Worm (Caenorhabditis elegans) whole organism, mixed stage, embryonic: ENCODE data around the gene ZK896.4.
"Not testable (repeated sequence)": the region's sequence is repeated elsewhere in the genome, so short reads cannot be mapped to it uniquely, and the experiment has no call there.

Experiments
- M03D4.4 ChIP-seq: sonication (generic microtip); optimal IDR thresholded peaks from 2 replicates; lab custom pipeline; 2017; ENCODE audit warnings: mild to moderate bottlenecking, missing genetic modification characterization, missing compliant biosample characterization
- blmp-1 ChIP-seq: fragments of 150-350 bp; optimal IDR thresholded peaks from 2 replicates; lab custom pipeline; 2014; ENCODE audit warnings: missing biosample characterization, missing genetic modification characterization
- ceh-39 ChIP-seq: fragments of 150-350 bp; optimal IDR thresholded peaks from 2 replicates; lab custom pipeline; 2014; ENCODE audit warnings: missing biosample characterization, missing genetic modification characterization
- ceh-43 ChIP-seq: fragments of 200-800 bp; sonication (Bioruptor generic); optimal IDR thresholded peaks from 2 replicates; lab custom pipeline; 2018; ENCODE audit warnings: mild to moderate bottlenecking, missing genetic modification characterization, moderate library complexity, missing compliant biosample characterization
- ceh-83 ChIP-seq: fragments of 200-800 bp; sonication (Bioruptor generic); optimal IDR thresholded peaks from 2 replicates; lab custom pipeline; 2018; ENCODE audit warnings: mild to moderate bottlenecking, missing genetic modification characterization, missing compliant biosample characterization
- ces-1 ChIP-seq: fragments of 150-350 bp; optimal IDR thresholded peaks from 2 replicates; lab custom pipeline; 2014; ENCODE audit warnings: missing biosample characterization, missing genetic modification reagents, missing genetic modification characterization
- cnd-1 ChIP-seq: fragments of 200-800 bp; sonication (Bioruptor generic); optimal IDR thresholded peaks from 2 replicates; lab custom pipeline; 2018; ENCODE audit warnings: mild to moderate bottlenecking, missing genetic modification characterization, missing compliant biosample characterization
- drap-1 ChIP-seq: fragments of 200-800 bp; sonication (Bioruptor generic); optimal IDR thresholded peaks from 3 replicates; lab custom pipeline; 2018; ENCODE audit warnings: mild to moderate bottlenecking, missing genetic modification characterization, missing compliant biosample characterization
- elt-1 ChIP-seq: sonication (generic microtip); optimal IDR thresholded peaks from 2 replicates; lab custom pipeline; 2017; ENCODE audit warnings: missing genetic modification characterization, mild to moderate bottlenecking, missing compliant biosample characterization, antibody characterized with exemption, moderate library complexity, borderline replicate concordance; ENCODE audit not compliant: insufficient read depth
- flh-1 ChIP-seq: fragments of 200-800 bp; sonication (Bioruptor generic); optimal IDR thresholded peaks from 2 replicates; lab custom pipeline; 2018; ENCODE audit warnings: mild to moderate bottlenecking, missing genetic modification characterization, moderate library complexity, missing compliant biosample characterization
- ham-2 ChIP-seq: fragments of 200-800 bp; sonication (Bioruptor generic); optimal IDR thresholded peaks from 2 replicates; lab custom pipeline; 2018; ENCODE audit warnings: mild to moderate bottlenecking, missing genetic modification characterization, missing compliant biosample characterization
- hlh-1 ChIP-seq: fragments of 150-350 bp; optimal IDR thresholded peaks from 2 replicates; lab custom pipeline; 2014; ENCODE audit warnings: missing biosample characterization, missing genetic modification reagents, missing genetic modification characterization
- lin-13 ChIP-seq: fragments of 150-350 bp; optimal IDR thresholded peaks from 2 replicates; lab custom pipeline; 2014; ENCODE audit warnings: missing biosample characterization, missing genetic modification characterization
- lin-32 ChIP-seq: fragments of 200-800 bp; sonication (Bioruptor generic); optimal IDR thresholded peaks from 2 replicates; lab custom pipeline; 2018; ENCODE audit warnings: mild to moderate bottlenecking, missing genetic modification characterization, missing compliant biosample characterization
- lsy-2 ChIP-seq: fragments of 150-350 bp; optimal IDR thresholded peaks from 2 replicates; lab custom pipeline; 2014; ENCODE audit warnings: missing biosample characterization, missing genetic modification characterization
- mab-5 ChIP-seq: fragments of 150-350 bp; optimal IDR thresholded peaks from 2 replicates; lab custom pipeline; 2014; ENCODE audit warnings: missing biosample characterization, missing genetic modification characterization
- nhr-12 ChIP-seq: fragments of 150-350 bp; optimal IDR thresholded peaks from 2 replicates; lab custom pipeline; 2014; ENCODE audit warnings: missing biosample characterization, missing genetic modification characterization
- nhr-237 ChIP-seq: fragments of 150-350 bp; optimal IDR thresholded peaks from 2 replicates; lab custom pipeline; 2014; ENCODE audit warnings: missing biosample characterization, missing genetic modification characterization
- nhr-76 ChIP-seq: sonication (generic microtip); optimal IDR thresholded peaks from 2 replicates; lab custom pipeline; 2017; ENCODE audit warnings: missing biosample characterization, missing genetic modification characterization
- pha-4 ChIP-seq: fragments of 150-350 bp; optimal IDR thresholded peaks from 2 replicates; lab custom pipeline; 2018; ENCODE audit warnings: missing biosample characterization, missing genetic modification reagents, missing genetic modification characterization
- sem-2 ChIP-seq: fragments of 200-800 bp; sonication (Bioruptor generic); optimal IDR thresholded peaks from 2 replicates; lab custom pipeline; 2018; ENCODE audit warnings: mild to moderate bottlenecking, missing genetic modification characterization, missing compliant biosample characterization
- snpc-4 ChIP-seq: fragments of 150-350 bp; optimal IDR thresholded peaks from 2 replicates; lab custom pipeline; 2014; ENCODE audit warnings: missing biosample characterization, missing genetic modification characterization
- sptf-1 ChIP-seq: sonication (generic microtip); optimal IDR thresholded peaks from 2 replicates; lab custom pipeline; 2017; ENCODE audit warnings: mild to moderate bottlenecking, missing genetic modification characterization, moderate library complexity, missing compliant biosample characterization
- tbx-8 ChIP-seq: fragments of 200-800 bp; sonication (Bioruptor generic); optimal IDR thresholded peaks from 2 replicates; lab custom pipeline; 2018; ENCODE audit warnings: mild to moderate bottlenecking, missing genetic modification characterization, moderate library complexity, missing compliant biosample characterization
- unc-39 ChIP-seq: fragments of 150-350 bp; optimal IDR thresholded peaks from 2 replicates; lab custom pipeline; 2014; ENCODE audit warnings: missing biosample characterization, missing genetic modification characterization
- unc-62 ChIP-seq: fragments of 150-350 bp; optimal IDR thresholded peaks from 2 replicates; lab custom pipeline; 2014; ENCODE audit warnings: missing biosample characterization, missing genetic modification reagents, missing genetic modification characterization
- zip-8 ChIP-seq: fragments of 150-350 bp; optimal IDR thresholded peaks from 2 replicates; lab custom pipeline; 2014; ENCODE audit warnings: missing biosample characterization, missing genetic modification characterization
- ztf-11 ChIP-seq: fragments of 150-350 bp; optimal IDR thresholded peaks from 2 replicates; lab custom pipeline; 2014; ENCODE audit warnings: missing biosample characterization, missing genetic modification characterization

ZK896.4 gene

DNA sequence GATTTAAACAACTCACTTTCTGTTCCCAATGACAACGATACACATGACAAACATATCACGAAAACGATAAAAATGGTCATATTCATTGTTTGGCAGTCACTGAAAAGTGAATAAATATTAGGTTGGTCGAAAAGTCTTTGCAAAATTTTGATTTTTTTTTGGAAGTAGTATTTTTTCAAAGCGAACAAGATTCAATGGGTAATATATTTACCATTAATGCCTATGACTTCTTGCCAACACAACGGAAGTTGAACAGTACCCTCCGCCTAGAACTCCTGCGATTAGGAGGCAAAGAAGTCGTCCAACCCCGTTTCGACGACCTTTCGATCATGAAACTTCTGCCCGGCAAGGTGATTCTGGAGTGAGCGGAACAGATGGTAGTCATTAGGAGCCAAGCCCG, 7.8 kb downstream of the ZK896.4 start, which contains the start of gene ZK896.1:
ZK896.1 (minus strand) TSS at position 101 of the 400 bp plus-strand sequence.
- TF ChIP-seq ceh-39 (tag; lab: Kevin White, UChicago); ham-2 (GFP tag; lab: Kevin White, UChicago); cnd-1 (tag; lab: Kevin White, UChicago): not testable (repeated sequence)

DNA sequence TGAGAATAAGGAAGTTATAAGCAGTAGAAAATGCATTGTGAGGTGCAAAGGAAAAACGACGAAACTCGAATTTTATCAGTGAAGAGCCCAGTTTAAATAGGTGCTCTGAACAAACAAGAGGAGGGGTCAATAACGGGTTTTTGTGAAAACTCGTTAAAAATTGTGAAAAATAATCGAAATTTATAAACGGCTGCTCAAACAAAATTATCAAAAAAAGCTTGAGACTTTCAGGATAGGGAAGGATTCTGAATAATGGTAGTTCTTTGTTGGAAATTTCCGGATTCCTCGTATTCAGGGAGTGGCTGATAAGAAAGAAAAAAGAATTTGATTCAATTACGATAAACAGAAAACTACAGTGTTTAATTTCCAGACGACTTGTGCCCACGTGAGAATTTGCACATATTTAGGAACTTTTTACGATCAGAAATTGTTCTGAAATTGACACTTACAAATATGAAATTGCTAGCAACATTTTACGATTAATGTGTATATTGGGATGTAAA, 11.6 kb downstream of the ZK896.4 start, which contains the start of gene clec-187:
clec-187 (minus strand) TSS at position 51 of the 503 bp plus-strand sequence.
- no peak for TF ChIP-seq ham-2 (GFP tag; lab: Kevin White, UChicago)
- no peak for TF ChIP-seq hlh-1

DNA sequence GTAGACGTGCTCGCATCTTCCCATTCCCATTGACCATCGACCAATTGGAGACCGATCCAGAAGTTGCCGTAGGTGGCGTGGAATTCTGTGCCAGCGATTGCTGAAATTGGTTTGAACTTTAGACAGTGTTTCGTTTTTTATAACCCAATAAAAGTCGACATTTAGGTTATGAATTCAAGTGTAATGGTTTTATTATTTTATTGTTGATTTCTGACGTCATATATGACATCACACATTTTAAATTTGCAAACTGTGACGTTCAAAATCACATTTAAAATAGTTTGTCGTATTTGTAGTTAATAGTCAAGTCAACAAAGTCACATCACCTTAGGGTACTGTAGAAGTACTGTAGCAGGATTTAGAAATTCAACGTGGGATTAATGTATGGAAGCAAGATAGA, 12.8 kb downstream of the ZK896.4 start:
- no peak for TF ChIP-seq flh-1
- peak; percentile 84 for TF ChIP-seq zip-8 (tag; lab: Kevin White, UChicago)

DNA sequence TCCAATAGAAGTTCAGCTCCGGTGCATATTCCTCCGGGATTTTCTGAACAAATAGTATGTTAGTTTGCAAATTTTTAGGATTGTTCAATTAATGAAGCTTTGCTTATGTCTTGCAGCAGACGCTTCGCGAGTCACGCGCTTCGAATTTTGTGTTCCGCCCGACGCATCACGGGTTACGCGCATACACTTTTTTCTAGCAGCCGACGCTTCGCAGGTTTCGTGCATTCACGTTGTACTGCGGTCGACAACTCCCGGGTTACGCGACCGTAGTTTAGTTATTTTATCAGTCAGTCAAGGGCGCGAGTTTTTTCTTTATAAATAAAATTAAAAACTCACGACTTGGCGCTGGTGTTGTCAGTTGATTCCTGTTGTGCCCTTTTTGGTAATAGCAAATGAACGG, 13.3 kb downstream of the ZK896.4 start:
- TF ChIP-seq drap-1 (GFP tag; lab: Kevin White, UChicago) = no peak
- TF ChIP-seq zip-8 (tag; lab: Kevin White, UChicago) = no peak
- TF ChIP-seq pha-4 (tag; lab: Kevin White, UChicago) = no peak
- TF ChIP-seq lin-13 (tag; lab: Kevin White, UChicago) = no peak
- TF ChIP-seq cnd-1 (tag; lab: Kevin White, UChicago) = no peak
- TF ChIP-seq snpc-4 = no peak
- no peak for TF ChIP-seq ham-2 (GFP tag; lab: Kevin White, UChicago)
- no peak for TF ChIP-seq nhr-237 (tag; lab: Kevin White, UChicago)
- TF ChIP-seq nhr-12 (tag; lab: Kevin White, UChicago) = no peak
- TF ChIP-seq blmp-1 (tag; lab: Kevin White, UChicago) = no peak

DNA sequence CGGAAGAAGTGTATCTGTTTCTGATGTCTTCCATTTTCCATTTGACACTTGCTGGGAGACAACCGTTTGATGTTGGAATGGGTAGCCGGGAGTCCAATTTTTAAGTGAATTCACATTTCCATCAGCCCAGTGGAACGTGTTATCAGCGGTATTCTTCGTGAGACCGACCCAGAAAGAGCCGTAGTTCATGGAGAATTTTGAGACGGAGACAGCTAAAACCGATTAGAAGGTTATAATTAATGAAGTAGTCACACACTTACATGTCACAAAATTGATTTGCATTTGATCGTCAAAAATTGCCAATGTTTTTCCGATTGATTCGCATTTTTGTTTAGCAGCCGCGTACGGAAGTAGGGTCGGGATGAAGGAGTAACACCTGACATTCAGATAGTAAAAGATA, 13.7 kb downstream of the ZK896.4 start:
- no peak for TF ChIP-seq drap-1 (GFP tag; lab: Kevin White, UChicago)
- no peak for TF ChIP-seq unc-39
- TF ChIP-seq lin-13 (tag; lab: Kevin White, UChicago) = no peak
- TF ChIP-seq ceh-43 (GFP tag; lab: Kevin White, UChicago) = no peak
- TF ChIP-seq ceh-39 (tag; lab: Kevin White, UChicago) = no peak

DNA sequence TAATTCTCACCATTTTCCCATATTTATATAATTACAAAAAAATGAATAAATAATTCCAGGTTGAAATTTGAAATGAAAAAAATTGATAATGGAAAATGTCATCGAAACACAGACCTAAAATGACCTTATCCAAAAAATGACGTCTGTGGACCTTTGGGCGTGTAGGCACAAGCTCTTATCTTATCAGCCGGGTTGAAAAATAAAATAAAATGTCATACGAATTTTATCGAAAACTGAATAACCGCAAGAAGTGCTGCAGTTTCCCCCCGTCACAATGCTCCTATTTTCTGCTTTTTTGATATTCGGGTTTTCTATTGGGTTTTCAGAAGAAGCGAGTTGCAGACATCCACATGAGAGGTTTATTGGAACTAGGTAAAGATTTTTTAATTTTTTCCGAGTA, 17.2 kb downstream of the ZK896.4 start, which contains the start of gene clec-186:
clec-186 (plus strand) TSS at position 226 of the 400 bp plus-strand sequence.
- no peak for TF ChIP-seq nhr-237 (tag; lab: Kevin White, UChicago)
- no peak for TF ChIP-seq unc-62 (GFP tag; lab: Kevin White, UChicago)
- TF ChIP-seq snpc-4 = no peak
- no peak for TF ChIP-seq ham-2 (GFP tag; lab: Kevin White, UChicago)
- no peak for TF ChIP-seq ceh-83
- TF ChIP-seq sptf-1 (tag; lab: Kevin White, UChicago) = no peak
- no peak for TF ChIP-seq ceh-43 (GFP tag; lab: Kevin White, UChicago)
- no peak for TF ChIP-seq nhr-76 (tag; lab: Kevin White, UChicago)
- no peak for TF ChIP-seq nhr-12 (tag; lab: Kevin White, UChicago)
- TF ChIP-seq unc-39 = no peak
- no peak for TF ChIP-seq ztf-11 (tag; lab: Kevin White, UChicago)

DNA sequence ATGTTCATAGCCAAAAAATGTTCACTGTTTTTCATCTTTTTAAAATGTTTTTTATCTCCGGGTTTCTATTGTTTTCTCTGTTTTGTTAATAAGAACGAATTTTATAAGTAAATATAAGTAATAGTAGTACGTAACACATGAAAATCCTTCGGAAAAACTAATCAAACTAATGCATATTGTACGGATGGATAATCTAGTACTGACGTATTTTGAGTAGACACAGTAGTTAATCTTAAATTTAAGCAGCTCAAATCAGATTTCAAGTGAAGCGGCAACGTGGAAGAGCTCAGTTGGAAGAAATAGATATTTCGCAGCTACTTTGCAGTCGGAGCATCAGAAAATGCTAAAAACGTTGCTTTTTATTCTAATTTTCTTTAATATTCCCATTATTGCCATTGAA, 23.3 kb downstream of the ZK896.4 start, which contains the start of gene gcy-18:
gcy-18 (plus strand) TSS at position 301 of the 400 bp plus-strand sequence.
- TF ChIP-seq ces-1 (GFP tag; lab: Kevin White, UChicago) (no peak), unc-39 (no peak), elt-1 (no peak), mab-5 (tag; lab: Kevin White, UChicago) (no peak), sem-2 (no peak), ztf-11 (tag; lab: Kevin White, UChicago) (no peak), lin-13 (tag; lab: Kevin White, UChicago) (no peak), lsy-2 (no peak)

- TF ChIP-seq tbx-8 = no peak
- TF ChIP-seq lin-32 (GFP tag; lab: Kevin White, UChicago) = no peak
- TF ChIP-seq ces-1 (GFP tag; lab: Kevin White, UChicago) = no peak
- no peak for TF ChIP-seq hlh-1
- TF ChIP-seq ham-2 (GFP tag; lab: Kevin White, UChicago) = no peak
- TF ChIP-seq M03D4.4 = no peak
These were observed 27.8 kb downstream of the ZK896.4 start, which contains the start of gene nstp-5 for ce11 chrIV:12855248-12855647. nstp-5 (plus strand) TSS chrIV:12855548.
